Fruit fly (Drosophila melanogaster) whole organism, pupa: ENCODE data around the gene CG31125.

Source experiments
- CG10348 ChIP-seq: fragments of 200-800 bp; sonication (Bioruptor generic); IDR thresholded peaks from 2 replicates; pipeline ENCODE4 v1.3.6; 2022; ENCODE audit warnings: missing biosample characterization, missing genetic modification characterization
- CG14655 ChIP-seq: fragments of 200-800 bp; sonication (Bioruptor generic); optimal IDR thresholded peaks from 3 replicates; lab custom pipeline; 2017; ENCODE audit warnings: mild to moderate bottlenecking, missing biosample characterization, missing genetic modification reagents, missing genetic modification characterization
- CG32121 ChIP-seq: fragments of 200-800 bp; sonication (Bioruptor generic); IDR thresholded peaks from 2 replicates; pipeline ENCODE4 v1.3.6; 2022; ENCODE audit warnings: missing biosample characterization, missing genetic modification characterization
- CG34367 ChIP-seq: fragments of 200-800 bp; sonication (Bioruptor generic); optimal IDR thresholded peaks from 2 replicates; lab custom pipeline; 2018; ENCODE audit warnings: missing biosample characterization, mild to moderate bottlenecking, missing genetic modification characterization
- CG8159 ChIP-seq: fragments of 200-800 bp; sonication (Bioruptor generic); optimal IDR thresholded peaks from 3 replicates; lab custom pipeline; 2018; ENCODE audit warnings: missing biosample characterization, mild to moderate bottlenecking, missing genetic modification characterization, moderate library complexity
- CG8301 ChIP-seq: fragments of 200-800 bp; sonication (Bioruptor generic); optimal IDR thresholded peaks from 2 replicates; lab custom pipeline; 2018; ENCODE audit warnings: missing biosample characterization, mild to moderate bottlenecking, missing genetic modification characterization
- D1 ChIP-seq: fragments of 200-800 bp; sonication (Bioruptor generic); optimal IDR thresholded peaks from 2 replicates; lab custom pipeline; 2018; ENCODE audit warnings: missing biosample characterization, mild to moderate bottlenecking, missing genetic modification characterization, moderate library complexity
- EcR ChIP-seq: fragments of 200-800 bp; sonication (Bioruptor generic); optimal IDR thresholded peaks from 3 replicates; lab custom pipeline; 2019; ENCODE audit warnings: missing biosample characterization, missing genetic modification characterization, mild to moderate bottlenecking, moderate library complexity, missing genetic modification reagents
- fd96Ca ChIP-seq: fragments of 200-800 bp; sonication (Bioruptor generic); IDR thresholded peaks from 3 replicates; pipeline ENCODE4 v1.3.6; 2022; ENCODE audit warnings: missing biosample characterization, missing genetic modification characterization
- gl ChIP-seq: fragments of 200-800 bp; sonication (Bioruptor generic); optimal IDR thresholded peaks from 2 replicates; lab custom pipeline; 2018; ENCODE audit warnings: missing biosample characterization, mild to moderate bottlenecking, missing genetic modification characterization
- rn ChIP-seq: fragments of 200-800 bp; sonication (Bioruptor generic); IDR thresholded peaks from 2 replicates; pipeline ENCODE4 v1.3.6; 2022; ENCODE audit warnings: missing biosample characterization, missing genetic modification characterization

DNA sequence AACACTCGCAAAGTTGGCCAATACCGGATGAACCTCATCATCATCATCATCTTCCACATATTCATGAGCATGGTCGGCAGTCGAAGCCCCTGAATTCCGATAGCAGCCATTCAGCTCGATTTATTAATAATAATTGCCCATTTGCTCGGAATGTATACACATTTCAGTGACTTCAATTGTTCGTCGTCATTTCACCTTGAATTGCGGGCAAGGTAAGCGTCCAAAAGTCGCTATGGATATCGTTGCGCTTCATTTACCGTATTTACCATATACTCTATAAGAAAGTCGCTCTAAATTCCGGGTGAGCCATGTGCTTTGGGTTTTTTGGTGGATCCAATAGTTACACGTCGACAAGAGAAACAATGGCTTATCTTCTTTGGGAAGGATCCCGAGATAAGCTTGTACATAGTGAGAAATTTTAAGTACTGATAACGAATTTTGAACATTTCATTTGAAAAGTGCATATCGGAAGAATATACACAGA lies 28.6 kb downstream of the CG31125 start:
- peak; percentile 12; the same call in 1 of the 3 replicates for TF ChIP-seq fd96Ca (GFP tag; lab: Robert Waterston, UW)
- TF ChIP-seq CG8301, result peak; percentile 17
- TF ChIP-seq CG10348 (GFP tag; lab: Robert Waterston, UW), result no peak
- TF ChIP-seq D1 (tag; lab: Kevin White, UChicago), result no peak
- TF ChIP-seq EcR (GFP tag; lab: Kevin White, UChicago), result peak; percentile 7
- peak; percentile 29; the same call in 1 of the 2 replicates for TF ChIP-seq CG32121 (GFP tag; lab: Robert Waterston, UW)
- no peak for TF ChIP-seq rn (GFP tag; lab: Robert Waterston, UW)
- TF ChIP-seq CG14655 (GFP tag; lab: Kevin White, UChicago), result no peak
- peak; percentile 27 for TF ChIP-seq CG8159
- TF ChIP-seq gl (tag; lab: Kevin White, UChicago), result no peak
- no peak for TF ChIP-seq CG34367 (tag; lab: Kevin White, UChicago)
